5 fruit fly cellular contexts compared by ENCODE assay signal in genomic region chrX:1276757-1277527, dm6.
A peak's percentile ranks its signal among the peaks of the same experiment; 100 is the strongest.
TF ChIP-seq lines count a peak whose summit lies in the region.

No protein-coding gene starts in this region.

- TF ChIP-seq CTCF in whole organism, embryonic (GFP tag; optimal IDR thresholded peaks at IDR 0.05; lab: Kevin White, UChicago), result peak; percentile 1

TF ChIP-seq in whole organism, adult, 20 proteins besides CTCF, POLR2A, EP300 and RAD21 (continues in another document):
- TF ChIP-seq kay (GFP tag; lab: Kevin White, UChicago; ENCODE audit: borderline replicate concordance), result peak; percentile 25
- TF ChIP-seq tj (GFP tag; optimal IDR thresholded peaks at IDR 0.05; lab: Kevin White, UChicago), result peak; percentile 68
- TF ChIP-seq ovo (GFP tag; optimal IDR thresholded peaks at IDR 0.05; lab: Kevin White, UChicago), result peak; percentile 49
- TF ChIP-seq Mnt (GFP tag; optimal IDR thresholded peaks at IDR 0.05; lab: Kevin White, UChicago), result peak; percentile 65
- peak; percentile 71 for TF ChIP-seq Clk (GFP tag; optimal IDR thresholded peaks at IDR 0.05; lab: Kevin White, UChicago)
- no peak for TF ChIP-seq bab1 (GFP tag; optimal IDR thresholded peaks at IDR 0.05; lab: Kevin White, UChicago)
- TF ChIP-seq CG14711 (tag; optimal IDR thresholded peaks at IDR 0.05; lab: Kevin White, UChicago), result peak; percentile 81
- TF ChIP-seq cic (GFP tag; optimal IDR thresholded peaks at IDR 0.05; lab: Kevin White, UChicago), result peak; percentile 46
- no peak for TF ChIP-seq cnc (optimal IDR thresholded peaks at IDR 0.05; lab: Kevin White, UChicago)
- peak; percentile 50 for TF ChIP-seq CG1620 (GFP tag; optimal IDR thresholded peaks at IDR 0.05; lab: Kevin White, UChicago)
- TF ChIP-seq CG12768 (GFP tag; optimal IDR thresholded peaks at IDR 0.05; lab: Kevin White, UChicago), result peak; percentile 81
- TF ChIP-seq CG33017 (tag; optimal IDR thresholded peaks at IDR 0.05; lab: Kevin White, UChicago), result peak; percentile 75
- peak; percentile 34 for TF ChIP-seq Crg-1 (GFP tag; optimal IDR thresholded peaks at IDR 0.05; lab: Kevin White, UChicago)
- TF ChIP-seq pad (GFP tag; optimal IDR thresholded peaks at IDR 0.05; lab: Kevin White, UChicago), result peak; percentile 66
- peak; percentile 33 for TF ChIP-seq toe (GFP tag; optimal IDR thresholded peaks at IDR 0.05; lab: Kevin White, UChicago)
- peak; percentile 64 for TF ChIP-seq CG5204 (GFP tag; optimal IDR thresholded peaks at IDR 0.05; lab: Kevin White, UChicago)
- TF ChIP-seq CG7045 (GFP tag; optimal IDR thresholded peaks at IDR 0.05; lab: Kevin White, UChicago), result peak; percentile 84
- peak; percentile 89 for TF ChIP-seq Hr96 (GFP tag; optimal IDR thresholded peaks at IDR 0.05; lab: Kevin White, UChicago)

TF ChIP-seq in whole organism, embryonic, 481 proteins besides CTCF, POLR2A, EP300 and RAD21 (continues in another document):
- TF ChIP-seq CG1529 (GFP tag; optimal IDR thresholded peaks at IDR 0.05; lab: Kevin White, UChicago) (peak; percentile 79), CG2116 (GFP tag; optimal IDR thresholded peaks at IDR 0.05; lab: Kevin White, UChicago) (peak; percentile 51), HmgD (GFP tag; optimal IDR thresholded peaks at IDR 0.05; lab: Kevin White, UChicago) (peak; percentile 57), dan (GFP tag; IDR thresholded peaks at IDR 0.05; lab: Robert Waterston, UW) (peak; percentile 50; the same call in 1 of the 2 replicates), CG34376 (GFP tag; optimal IDR thresholded peaks at IDR 0.05; lab: Kevin White, UChicago) (peak; percentile 45), inv (GFP tag; IDR thresholded peaks at IDR 0.05; lab: Robert Waterston, UW; ENCODE audit: partially characterized antibody) (no peak), ham (GFP tag; IDR thresholded peaks at IDR 0.05; lab: Robert Waterston, UW) (peak; percentile 75), zf30C (GFP tag; optimal IDR thresholded peaks at IDR 0.05; lab: Kevin White, UChicago) (no peak), sug (tag; optimal IDR thresholded peaks at IDR 0.05; lab: Kevin White, UChicago) (peak; percentile 53), CG34224 (GFP tag; IDR thresholded peaks at IDR 0.05; lab: Robert Waterston, UW; ENCODE audit: partially characterized antibody) (no peak), CG32532 (GFP tag; IDR thresholded peaks at IDR 0.05; lab: Robert Waterston, UW) (peak; percentile 96), br (optimal IDR thresholded peaks at IDR 0.05; lab: Kevin White, UChicago) (no peak), gsb-n (tag; optimal IDR thresholded peaks at IDR 0.05; lab: Kevin White, UChicago) (peak; percentile 47), CG18476 (GFP tag; optimal IDR thresholded peaks at IDR 0.05; lab: Kevin White, UChicago) (peak; percentile 80), Xbp1 (GFP tag; optimal IDR thresholded peaks at IDR 0.05; lab: Kevin White, UChicago) (peak; percentile 90), maf-S (GFP tag; optimal IDR thresholded peaks at IDR 0.05; lab: Kevin White, UChicago) (peak; percentile 79), Kr (GFP tag; optimal IDR thresholded peaks at IDR 0.05; lab: Kevin White, UChicago) (no peak), D19A (tag; optimal IDR thresholded peaks at IDR 0.05; lab: Kevin White, UChicago) (peak; percentile 77)

TF ChIP-seq in whole organism, prepupa, 60 proteins besides CTCF, POLR2A, EP300 and RAD21 (continues in another document):
- TF ChIP-seq Ets96B (tag; optimal IDR thresholded peaks at IDR 0.05; lab: Kevin White, UChicago) (peak; percentile 86), CG16779 (tag; optimal IDR thresholded peaks at IDR 0.05; lab: Kevin White, UChicago) (peak; percentile 90), lz (GFP tag; optimal IDR thresholded peaks at IDR 0.05; lab: Kevin White, UChicago) (peak; percentile 93), eg (GFP tag; IDR thresholded peaks at IDR 0.05; lab: Robert Waterston, UW) (peak; percentile 99), Gug (GFP tag; IDR thresholded peaks at IDR 0.05; lab: Robert Waterston, UW) (peak; percentile 97), Met (GFP tag; optimal IDR thresholded peaks at IDR 0.05; lab: Kevin White, UChicago) (peak; percentile 94), net (GFP tag; optimal IDR thresholded peaks at IDR 0.05; lab: Kevin White, UChicago) (peak; percentile 98), Hr39 (GFP tag; optimal IDR thresholded peaks at IDR 0.05; lab: Kevin White, UChicago) (peak; percentile 95), CG11294 (GFP tag; IDR thresholded peaks at IDR 0.05; lab: Robert Waterston, UW) (peak; percentile 97), CG34406 (GFP tag; optimal IDR thresholded peaks at IDR 0.05; lab: Kevin White, UChicago) (peak; percentile 94), esn (GFP tag; optimal IDR thresholded peaks at IDR 0.05; lab: Kevin White, UChicago) (peak; percentile 93), CG10631 (GFP tag; optimal IDR thresholded peaks at IDR 0.05; lab: Kevin White, UChicago) (peak; percentile 93), CG8319 (GFP tag; optimal IDR thresholded peaks at IDR 0.05; lab: Kevin White, UChicago) (peak; percentile 93), CG31627 (GFP tag; optimal IDR thresholded peaks at IDR 0.05; lab: Kevin White, UChicago) (peak; percentile 94), CG11762 (GFP tag; optimal IDR thresholded peaks at IDR 0.05; lab: Kevin White, UChicago; ENCODE audit: insufficient read depth) (peak; percentile 91), CG32006 (GFP tag; optimal IDR thresholded peaks at IDR 0.05; lab: Kevin White, UChicago) (peak; percentile 99), pdm3 (GFP tag; optimal IDR thresholded peaks at IDR 0.05; lab: Kevin White, UChicago) (peak; percentile 96), spab (GFP tag; optimal IDR thresholded peaks at IDR 0.05; lab: Kevin White, UChicago) (peak; percentile 88), Sox15 (GFP tag; optimal IDR thresholded peaks at IDR 0.05; lab: Kevin White, UChicago) (peak; percentile 94)

TF ChIP-seq in whole organism, pupa, 21 proteins besides CTCF, POLR2A, EP300 and RAD21:
- TF ChIP-seq CG10348 (GFP tag; IDR thresholded peaks at IDR 0.05; lab: Robert Waterston, UW) (peak; percentile 95), fd96Ca (GFP tag; IDR thresholded peaks at IDR 0.05; lab: Robert Waterston, UW) (peak; percentile 99), CG12605 (GFP tag; IDR thresholded peaks at IDR 0.05; lab: Robert Waterston, UW) (peak; percentile 96), CG9948 (tag; optimal IDR thresholded peaks at IDR 0.05; lab: Kevin White, UChicago) (peak; percentile 85), Pif1A (GFP tag; optimal IDR thresholded peaks at IDR 0.05; lab: Kevin White, UChicago) (peak; percentile 95), gl (tag; optimal IDR thresholded peaks at IDR 0.05; lab: Kevin White, UChicago) (peak; percentile 73), D1 (tag; optimal IDR thresholded peaks at IDR 0.05; lab: Kevin White, UChicago) (peak; percentile 41), CG13204 (GFP tag; optimal IDR thresholded peaks at IDR 0.05; lab: Kevin White, UChicago) (peak; percentile 70), CG8301 (tag; optimal IDR thresholded peaks at IDR 0.05; lab: Kevin White, UChicago) (peak; percentile 95), Ets98B (GFP tag; IDR thresholded peaks at IDR 0.05; lab: Robert Waterston, UW) (peak; percentile 98), CG32121 (GFP tag; IDR thresholded peaks at IDR 0.05; lab: Robert Waterston, UW) (peak; percentile 99), CG15710 (tag; optimal IDR thresholded peaks at IDR 0.05; lab: Kevin White, UChicago) (peak; percentile 86), Snoo (tag; optimal IDR thresholded peaks at IDR 0.05; lab: Kevin White, UChicago) (peak; percentile 94), Pif1B (GFP tag; optimal IDR thresholded peaks at IDR 0.05; lab: Kevin White, UChicago) (peak; percentile 91), CG8159 (tag; optimal IDR thresholded peaks at IDR 0.05; lab: Kevin White, UChicago) (peak; percentile 88), CG14655 (GFP tag; optimal IDR thresholded peaks at IDR 0.05; lab: Kevin White, UChicago) (peak; percentile 94), rn (GFP tag; IDR thresholded peaks at IDR 0.05; lab: Robert Waterston, UW) (peak; percentile 95), CG34367 (tag; optimal IDR thresholded peaks at IDR 0.05; lab: Kevin White, UChicago) (peak; percentile 88), CG4496 (GFP tag; IDR thresholded peaks at IDR 0.05; lab: Robert Waterston, UW) (peak; percentile 99), CG17806 (tag; optimal IDR thresholded peaks at IDR 0.05; lab: Kevin White, UChicago) (peak; percentile 84), EcR (GFP tag; optimal IDR thresholded peaks at IDR 0.05; lab: Kevin White, UChicago) (peak; percentile 53)

TF ChIP-seq in whole organism, wandering third instar larva, 38 proteins besides CTCF, POLR2A, EP300 and RAD21 (continues in another document):
- TF ChIP-seq lola (GFP tag; optimal IDR thresholded peaks at IDR 0.05; lab: Kevin White, UChicago) (no peak), fru (GFP tag; optimal IDR thresholded peaks at IDR 0.05; lab: Kevin White, UChicago) (peak; percentile 95), Vsx2 (GFP tag; optimal IDR thresholded peaks at IDR 0.05; lab: Kevin White, UChicago; ENCODE audit: partially characterized antibody) (peak; percentile 75), sv (GFP tag; optimal IDR thresholded peaks at IDR 0.05; lab: Kevin White, UChicago) (peak; percentile 79), usp (GFP tag; optimal IDR thresholded peaks at IDR 0.05; lab: Kevin White, UChicago) (no peak), Myc (optimal IDR thresholded peaks at IDR 0.05; lab: Kevin White, UChicago) (no peak), Hnf4 (GFP tag; optimal IDR thresholded peaks at IDR 0.05; lab: Kevin White, UChicago) (peak; percentile 90), Rel (GFP tag; optimal IDR thresholded peaks at IDR 0.05; lab: Kevin White, UChicago) (peak; percentile 68), Rel (tag; optimal IDR thresholded peaks at IDR 0.05; lab: Kevin White, UChicago) (peak; percentile 37), psq (GFP tag; optimal IDR thresholded peaks at IDR 0.05; lab: Kevin White, UChicago) (peak; percentile 82), br (GFP tag; optimal IDR thresholded peaks at IDR 0.05; lab: Kevin White, UChicago) (peak; percentile 89), tai (GFP tag; optimal IDR thresholded peaks at IDR 0.05; lab: Kevin White, UChicago) (peak; percentile 79), h (GFP tag; optimal IDR thresholded peaks at IDR 0.05; lab: Kevin White, UChicago) (peak; percentile 94), CG9705 (GFP tag; optimal IDR thresholded peaks at IDR 0.05; lab: Kevin White, UChicago) (peak; percentile 41), CrebA (GFP tag; optimal IDR thresholded peaks at IDR 0.05; lab: Kevin White, UChicago; ENCODE audit: borderline replicate concordance) (no peak), dsf (GFP tag; optimal IDR thresholded peaks at IDR 0.05; lab: Kevin White, UChicago; ENCODE audit: borderline replicate concordance) (peak; percentile 36), Dif (GFP tag; optimal IDR thresholded peaks at IDR 0.05; lab: Kevin White, UChicago; ENCODE audit: partially characterized antibody) (peak; percentile 41), OdsH (GFP tag; optimal IDR thresholded peaks at IDR 0.05; lab: Kevin White, UChicago) (peak; percentile 91), GATAd (GFP tag; optimal IDR thresholded peaks at IDR 0.05; lab: Kevin White, UChicago) (peak; percentile 49), Sp1 (GFP tag; optimal IDR thresholded peaks at IDR 0.05; lab: Kevin White, UChicago) (peak; percentile 87), dmrt93B (GFP tag; optimal IDR thresholded peaks at IDR 0.05; lab: Kevin White, UChicago) (peak; percentile 91), dl (GFP tag; optimal IDR thresholded peaks at IDR 0.05; lab: Kevin White, UChicago; ENCODE audit: insufficient read depth in 1 of 2, partially characterized antibody in 2 of 2) (peak in 1 of 2 experiments; percentile 43)
